Worm (Caenorhabditis elegans) whole organism, young adult: Measurements from ENCODE around the gene Y32B12B.2.

Experiments
- C17E4.6 ChIP-seq: fragments of 200-800 bp; sonication (Bioruptor generic); IDR thresholded peaks from 2 replicates; pipeline ENCODE4 v1.3.6; 2022; ENCODE audit warnings: missing genetic modification reagents, missing genetic modification characterization, missing compliant biosample characterization
- D2030.7 ChIP-seq: fragments of 200-800 bp; sonication (Bioruptor generic); IDR thresholded peaks from 2 replicates; pipeline ENCODE4 v1.3.6; 2022; ENCODE audit warnings: missing genetic modification reagents, missing genetic modification characterization, missing compliant biosample characterization
- F10E7.11 ChIP-seq: sonication (generic microtip); optimal IDR thresholded peaks from 2 replicates; lab custom pipeline; 2017; ENCODE audit warnings: mild to moderate bottlenecking, missing genetic modification characterization, moderate library complexity, missing compliant biosample characterization
- F23B12.7 ChIP-seq: sonication (generic microtip); optimal IDR thresholded peaks from 2 replicates; lab custom pipeline; 2017; ENCODE audit warnings: missing genetic modification characterization, mild to moderate bottlenecking, missing compliant biosample characterization, antibody characterized with exemption, moderate library complexity; ENCODE audit not compliant: insufficient read depth
- F33H1.4 ChIP-seq: fragments of 200-800 bp; sonication (Bioruptor generic); IDR thresholded peaks from 2 replicates; pipeline ENCODE4 v1.3.6; 2022; ENCODE audit warnings: missing genetic modification reagents, missing genetic modification characterization, missing compliant biosample characterization
- F49E8.2 ChIP-seq: sonication (generic microtip); optimal IDR thresholded peaks from 3 replicates; lab custom pipeline; 2017; ENCODE audit warnings: missing genetic modification characterization, mild to moderate bottlenecking, missing compliant biosample characterization, antibody characterized with exemption, moderate library complexity; ENCODE audit not compliant: insufficient read depth
- F57A8.1 ChIP-seq: fragments of 200-800 bp; sonication (Bioruptor generic); optimal IDR thresholded peaks from 2 replicates; lab custom pipeline; 2018; ENCODE audit warnings: mild to moderate bottlenecking, missing genetic modification characterization, moderate library complexity, missing compliant biosample characterization
- T07F8.4 ChIP-seq: sonication (generic microtip); optimal IDR thresholded peaks from 2 replicates; lab custom pipeline; 2016; ENCODE audit warnings: mild to moderate bottlenecking, missing genetic modification characterization, moderate library complexity, missing compliant biosample characterization
- Y53F4B.3 ChIP-seq: fragments of 200-800 bp; sonication (Bioruptor generic); IDR thresholded peaks from 2 replicates; pipeline ENCODE4 v1.3.6; 2022; ENCODE audit warnings: missing genetic modification reagents, missing genetic modification characterization, missing compliant biosample characterization
- Y53G8AR.9 ChIP-seq: fragments of 200-800 bp; sonication (Bioruptor generic); conservative IDR thresholded peaks from 2 replicates; pipeline ENCODE4 v1.3.6; 2022; ENCODE audit warnings: missing genetic modification reagents, missing genetic modification characterization, missing compliant biosample characterization
- Y79H2A.3 ChIP-seq: fragments of 200-800 bp; sonication (Bioruptor generic); conservative IDR thresholded peaks from 2 replicates; pipeline ENCODE4 v1.3.6; 2022; ENCODE audit warnings: missing genetic modification reagents, missing genetic modification characterization, missing compliant biosample characterization
- ama-1 ChIP-seq, 3 experiments: fragments of 150-350 bp in 1 of 3; sonication (generic microtip) in 2 of 3; optimal IDR thresholded peaks; 2 replicates each; lab custom pipeline; 2014 to 2018; ENCODE audit warnings: missing biosample characterization in 2 of 3, missing genetic modification characterization in 2 of 3, missing genetic modification reagents in 2 of 3
- aptf-3 ChIP-seq: fragments of 200-800 bp; sonication (Bioruptor generic); IDR thresholded peaks from 2 replicates; pipeline ENCODE4 v1.3.6; 2022; ENCODE audit warnings: missing genetic modification characterization, missing compliant biosample characterization
- ceh-100 ChIP-seq: fragments of 200-800 bp; sonication (Bioruptor generic); IDR thresholded peaks from 2 replicates; pipeline ENCODE4 v1.3.6; 2022; ENCODE audit warnings: missing genetic modification reagents, missing genetic modification characterization, missing compliant biosample characterization
- ceh-27 ChIP-seq: fragments of 200-800 bp; sonication (Bioruptor generic); optimal IDR thresholded peaks from 2 replicates; lab custom pipeline; 2018; ENCODE audit warnings: mild to moderate bottlenecking, missing genetic modification characterization, moderate library complexity, missing compliant biosample characterization
- chd-7 ChIP-seq: sonication (generic microtip); optimal IDR thresholded peaks from 2 replicates; lab custom pipeline; 2016; ENCODE audit warnings: mild to moderate bottlenecking, missing genetic modification characterization, moderate library complexity, missing compliant biosample characterization
- dox-1 ChIP-seq: fragments of 200-800 bp; sonication (Bioruptor generic); IDR thresholded peaks from 2 replicates; pipeline ENCODE4 v1.3.6; 2022; ENCODE audit warnings: missing genetic modification reagents, missing genetic modification characterization, missing compliant biosample characterization
- egl-18 ChIP-seq: fragments of 200-800 bp; sonication (Bioruptor generic); IDR thresholded peaks from 2 replicates; pipeline ENCODE4 v1.3.6; 2022; ENCODE audit warnings: missing genetic modification reagents, missing genetic modification characterization, missing compliant biosample characterization
- ets-4 ChIP-seq: fragments of 200-800 bp; sonication (Bioruptor generic); optimal IDR thresholded peaks from 2 replicates; lab custom pipeline; 2018; ENCODE audit warnings: mild to moderate bottlenecking, missing genetic modification characterization, missing compliant biosample characterization
- him-1 ChIP-seq: sonication (generic microtip); optimal IDR thresholded peaks from 2 replicates; lab custom pipeline; 2016; ENCODE audit warnings: missing genotype, missing genetic modification reagents, missing genetic modification characterization, missing compliant biosample characterization
- hmg-20 ChIP-seq: fragments of 200-800 bp; sonication (Bioruptor generic); IDR thresholded peaks from 2 replicates; pipeline ENCODE4 v1.3.6; 2022; ENCODE audit warnings: missing genetic modification reagents, missing genetic modification characterization, missing compliant biosample characterization
- let-607 ChIP-seq, 2 experiments: fragments of 200-800 bp in 1 of 2; sonication (Bioruptor generic) in 1 of 2; sonication (generic microtip) in 1 of 2; optimal IDR thresholded peaks; 2 replicates each; lab custom pipeline; 2016 to 2018; ENCODE audit warnings: mild to moderate bottlenecking in 2 of 2, missing compliant biosample characterization in 2 of 2, missing genetic modification characterization in 2 of 2, moderate library complexity in 2 of 2, missing genotype in 1 of 2
- lin-26 ChIP-seq: fragments of 200-800 bp; sonication (Bioruptor generic); IDR thresholded peaks from 2 replicates; pipeline ENCODE4 v1.3.6; 2022; ENCODE audit warnings: missing genetic modification reagents, missing genetic modification characterization, missing compliant biosample characterization
- lir-1 ChIP-seq: fragments of 200-800 bp; sonication (Bioruptor generic); conservative IDR thresholded peaks from 2 replicates; pipeline ENCODE4 v1.3.6; 2022; ENCODE audit warnings: missing genetic modification reagents, missing genetic modification characterization, missing compliant biosample characterization
- lsy-27 ChIP-seq: sonication (generic microtip); optimal IDR thresholded peaks from 2 replicates; lab custom pipeline; 2017; ENCODE audit warnings: missing genetic modification characterization, mild to moderate bottlenecking, missing compliant biosample characterization, antibody characterized with exemption, missing genotype, borderline replicate concordance; ENCODE audit not compliant: insufficient read depth
- mes-4 ChIP-seq: sonication (generic microtip); optimal IDR thresholded peaks from 2 replicates; lab custom pipeline; 2016; ENCODE audit warnings: missing genotype, missing genetic modification characterization, missing compliant biosample characterization
- nfya-2 ChIP-seq: fragments of 200-800 bp; sonication (Bioruptor generic); IDR thresholded peaks from 2 replicates; pipeline ENCODE4 v1.3.6; 2022; ENCODE audit warnings: missing genetic modification reagents, missing genetic modification characterization, missing compliant biosample characterization
- nfyb-1 ChIP-seq: fragments of 200-800 bp; sonication (Bioruptor generic); IDR thresholded peaks from 2 replicates; pipeline ENCODE4 v1.3.6; 2022; ENCODE audit warnings: missing genetic modification reagents, missing genetic modification characterization, missing compliant biosample characterization
- nhr-80 ChIP-seq: sonication (generic microtip); optimal IDR thresholded peaks from 2 replicates; lab custom pipeline; 2016; ENCODE audit warnings: missing genetic modification characterization, missing compliant biosample characterization
- pbrm-1 ChIP-seq: fragments of 200-800 bp; sonication (Bioruptor generic); IDR thresholded peaks from 2 replicates; pipeline ENCODE4 v1.3.6; 2022; ENCODE audit warnings: missing genetic modification reagents, missing genetic modification characterization, missing compliant biosample characterization
- pha-4 ChIP-seq: fragments of 150-350 bp; sonication (generic microtip); optimal IDR thresholded peaks from 2 replicates; lab custom pipeline; 2014; ENCODE audit warnings: missing biosample characterization, missing genetic modification reagents, missing genetic modification characterization
- snpc-3.4 ChIP-seq: sonication (generic microtip); optimal IDR thresholded peaks from 2 replicates; lab custom pipeline; 2017; ENCODE audit warnings: missing genetic modification characterization, mild to moderate bottlenecking, missing compliant biosample characterization, antibody characterized with exemption, moderate library complexity, missing genotype, missing genetic modification reagents
- unc-62 ChIP-seq: fragments of 150-350 bp; optimal IDR thresholded peaks from 2 replicates; lab custom pipeline; 2014; ENCODE audit warnings: missing biosample characterization, missing genetic modification reagents, missing genetic modification characterization
- zfh-2 ChIP-seq: fragments of 200-800 bp; sonication (Bioruptor generic); conservative IDR thresholded peaks from 2 replicates; pipeline ENCODE4 v1.3.6; 2022; ENCODE audit warnings: missing genetic modification reagents, missing genetic modification characterization, missing compliant biosample characterization
- ztf-18 ChIP-seq: sonication (generic microtip); optimal IDR thresholded peaks from 2 replicates; lab custom pipeline; 2016; ENCODE audit warnings: missing genotype, mild to moderate bottlenecking, missing genetic modification characterization, missing compliant biosample characterization

The Y32B12B.2 gene

DNA sequence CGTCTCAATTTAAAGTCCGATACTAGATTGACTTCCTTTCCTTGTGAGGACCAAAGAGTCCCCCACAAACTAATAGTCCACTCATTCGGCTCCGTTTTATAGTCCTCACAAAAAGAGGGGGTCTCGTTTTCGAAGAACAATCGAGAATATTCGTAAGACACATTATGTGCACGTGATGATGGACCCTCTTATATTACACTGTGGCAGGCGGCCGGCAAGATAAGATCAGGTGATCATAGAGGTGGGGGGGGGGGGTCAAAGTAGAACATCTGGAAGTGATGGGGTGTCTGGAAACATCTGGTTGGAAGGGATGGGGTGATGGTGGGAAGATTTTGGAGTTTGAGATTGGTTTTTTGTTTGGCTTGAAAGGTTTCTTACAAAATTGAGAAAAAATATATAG is 60.2 kb downstream of the Y32B12B.2 start (continued):
- TF ChIP-seq lir-1 (no peak), F10E7.11 (tag; lab: Kevin White, UChicago) (no peak), F23B12.7 (tag; lab: Kevin White, UChicago) (no peak), ama-1 (optimal IDR thresholded peaks at IDR 0.05; lab: Kevin White, UChicago) (no peak), ama-1 (GFP tag; optimal IDR thresholded peaks at IDR 0.05; lab: Kevin White, UChicago) (no peak), ets-4 (no peak), C17E4.6 (GFP tag; lab: Robert Waterston, UW) (no peak), chd-7 (tag; lab: Kevin White, UChicago) (no peak), F49E8.2 (no peak), D2030.7 (GFP tag; lab: Robert Waterston, UW) (no peak), Y53G8AR.9 (GFP tag; lab: Robert Waterston, UW) (0 out of 2 replicates have a peak, but pooled peaks have one; percentile 13), mes-4 (no peak), T07F8.4 (tag; lab: Kevin White, UChicago) (no peak), pha-4 (tag; lab: Kevin White, UChicago) (no peak), ztf-18 (no peak), F57A8.1 (no peak), nhr-80 (tag; lab: Kevin White, UChicago) (no peak), zfh-2 (no peak), unc-62 (GFP tag; lab: Kevin White, UChicago) (no peak), Y53F4B.3 (GFP tag; lab: Robert Waterston, UW) (no peak), dox-1 (GFP tag; lab: Robert Waterston, UW) (0 out of 2 replicates have a peak, but pooled peaks have one; percentile 25), him-1 (no peak), Y79H2A.3 (no peak), lin-26 (GFP tag; lab: Robert Waterston, UW) (no peak), let-607 (tag; optimal IDR thresholded peaks at IDR 0.05; lab: Kevin White, UChicago) (no peak), ceh-100 (GFP tag; lab: Robert Waterston, UW) (no peak), aptf-3 (GFP tag; lab: Robert Waterston, UW) (no peak), hmg-20 (no peak), snpc-3.4 (tag; lab: Kevin White, UChicago) (no peak), pbrm-1 (GFP tag; lab: Robert Waterston, UW) (peak; percentile 28; the same call in 1 of the 2 replicates), ceh-27 (no peak), nfyb-1 (no peak), lsy-27 (tag; lab: Kevin White, UChicago) (no peak), nfya-2 (GFP tag; lab: Robert Waterston, UW) (no peak), egl-18 (no peak), F33H1.4 (GFP tag; lab: Robert Waterston, UW) (no peak)
